Worm (Caenorhabditis elegans) whole organism, L2 larva: ENCODE data around the gene F28C6.10.

Source experiments
- ama-1 ChIP-seq: fragments of 150-350 bp; optimal IDR thresholded peaks from 2 replicates; lab custom pipeline; 2018; ENCODE audit warnings: inconsistent platforms
- egl-27 ChIP-seq: sonication (generic microtip); optimal IDR thresholded peaks from 3 replicates; lab custom pipeline; 2017; ENCODE audit warnings: missing biosample characterization, missing genetic modification reagents, missing genetic modification characterization
- elt-1 ChIP-seq: fragments of 150-350 bp; optimal IDR thresholded peaks from 2 replicates; lab custom pipeline; 2014; ENCODE audit warnings: missing biosample characterization, missing genetic modification characterization
- lin-11 ChIP-seq: fragments of 150-350 bp; sonication (generic microtip); optimal IDR thresholded peaks from 2 replicates; lab custom pipeline; 2014; ENCODE audit warnings: missing biosample characterization, missing genetic modification characterization, inconsistent platforms, mixed read lengths
- mab-5 ChIP-seq: fragments of 150-350 bp; optimal IDR thresholded peaks from 2 replicates; lab custom pipeline; 2014; ENCODE audit warnings: missing biosample characterization, missing genetic modification characterization
- mdl-1 ChIP-seq, 2 experiments: fragments of 150-350 bp in 1 of 2; sonication (generic microtip) in 1 of 2; optimal IDR thresholded peaks; 2 replicates each; lab custom pipeline; 2017; ENCODE audit warnings: missing biosample characterization in 2 of 2, missing genetic modification characterization in 2 of 2
- nhr-129 ChIP-seq: fragments of 150-350 bp; optimal IDR thresholded peaks from 2 replicates; lab custom pipeline; 2014; ENCODE audit warnings: missing biosample characterization, missing genetic modification characterization
- unc-62 ChIP-seq: fragments of 150-350 bp; optimal IDR thresholded peaks from 2 replicates; lab custom pipeline; 2014; ENCODE audit warnings: missing biosample characterization, missing genetic modification reagents, missing genetic modification characterization
- ztf-4 ChIP-seq: fragments of 150-350 bp; optimal IDR thresholded peaks from 2 replicates; lab custom pipeline; 2014; ENCODE audit warnings: missing biosample characterization, missing genetic modification characterization

DNA sequence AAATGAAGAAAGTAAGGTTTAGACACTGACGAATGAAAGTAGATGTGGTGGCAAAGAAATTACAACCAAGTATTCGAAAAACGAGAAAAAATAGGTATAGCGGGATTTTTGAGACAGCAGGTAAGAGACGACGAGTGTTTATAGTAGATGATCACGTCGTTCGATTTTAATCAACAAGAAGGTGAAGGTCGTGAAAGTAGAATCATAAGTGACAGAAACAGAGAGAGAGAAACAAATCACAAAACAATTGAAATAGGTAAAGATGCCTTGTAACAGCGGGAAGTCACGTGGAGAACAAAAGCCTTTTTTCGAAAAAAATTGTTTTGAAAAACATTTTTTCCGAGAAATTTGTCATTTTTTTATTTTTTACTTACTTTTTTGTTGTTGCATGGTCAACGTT, 22.3 kb downstream of the F28C6.10 start, which contains the start of gene T22C8.6:
- no peak for TF ChIP-seq mab-5 (tag; lab: Kevin White, UChicago)
- TF ChIP-seq egl-27 (tag; lab: Kevin White, UChicago), result no peak
- no peak for TF ChIP-seq elt-1 (tag; lab: Kevin White, UChicago)
- no peak for TF ChIP-seq lin-11
- no peak for TF ChIP-seq ama-1
- TF ChIP-seq mdl-1 (tag; optimal IDR thresholded peaks at IDR 0.05; lab: Kevin White, UChicago), result no peak
- no peak for TF ChIP-seq ztf-4 (tag; lab: Kevin White, UChicago)
- no peak for TF ChIP-seq nhr-129 (tag; lab: Kevin White, UChicago)
- TF ChIP-seq unc-62 (GFP tag; lab: Kevin White, UChicago), result no peak
